Worm (Caenorhabditis elegans) whole organism, L2 larva: ENCODE results near the gene ZK1073.2.

Source experiments
- C34F6.9 ChIP-seq: fragments of 150-350 bp; optimal IDR thresholded peaks from 2 replicates; lab custom pipeline; 2014; ENCODE audit warnings: missing biosample characterization, missing genetic modification characterization
- F13H6.1 ChIP-seq: sonication (generic microtip); optimal IDR thresholded peaks from 2 replicates; lab custom pipeline; 2016; ENCODE audit warnings: missing genetic modification characterization, missing compliant biosample characterization
- R02D3.7 ChIP-seq: fragments of 150-350 bp; optimal IDR thresholded peaks from 2 replicates; lab custom pipeline; 2014; ENCODE audit warnings: missing biosample characterization, missing genetic modification characterization
- Y55F3AM.14 ChIP-seq: fragments of 200-800 bp; sonication (Bioruptor generic); optimal IDR thresholded peaks from 2 replicates; lab custom pipeline; 2018; ENCODE audit warnings: mild to moderate bottlenecking, missing genetic modification characterization, missing compliant biosample characterization
- ZK546.5 ChIP-seq: sonication (generic microtip); optimal IDR thresholded peaks from 2 replicates; lab custom pipeline; 2017; ENCODE audit warnings: missing biosample characterization, missing genetic modification characterization
- alr-1 ChIP-seq: fragments of 150-350 bp; optimal IDR thresholded peaks from 2 replicates; lab custom pipeline; 2014; ENCODE audit warnings: missing biosample characterization, missing genetic modification characterization
- aly-2 ChIP-seq: fragments of 150-350 bp; optimal IDR thresholded peaks from 2 replicates; lab custom pipeline; 2014; ENCODE audit warnings: missing biosample characterization, missing genetic modification characterization
- ama-1 ChIP-seq: fragments of 150-350 bp; optimal IDR thresholded peaks from 2 replicates; lab custom pipeline; 2018; ENCODE audit warnings: inconsistent platforms
- blmp-1 ChIP-seq: sonication (generic microtip); optimal IDR thresholded peaks from 2 replicates; lab custom pipeline; 2017; ENCODE audit warnings: missing genetic modification characterization, mild to moderate bottlenecking, missing compliant biosample characterization, antibody characterized with exemption, moderate library complexity; ENCODE audit not compliant: insufficient read depth
- ceh-16 ChIP-seq: fragments of 150-350 bp; optimal IDR thresholded peaks from 2 replicates; lab custom pipeline; 2014; ENCODE audit warnings: missing biosample characterization, missing genetic modification characterization
- ceh-82 ChIP-seq: fragments of 150-350 bp; optimal IDR thresholded peaks from 2 replicates; lab custom pipeline; 2014; ENCODE audit warnings: missing biosample characterization, missing genetic modification characterization
- crh-2 ChIP-seq: sonication (generic microtip); optimal IDR thresholded peaks from 2 replicates; lab custom pipeline; 2017; ENCODE audit warnings: missing biosample characterization, missing genetic modification characterization
- egl-27 ChIP-seq: sonication (generic microtip); optimal IDR thresholded peaks from 3 replicates; lab custom pipeline; 2017; ENCODE audit warnings: missing biosample characterization, missing genetic modification reagents, missing genetic modification characterization
- elt-1 ChIP-seq: fragments of 150-350 bp; optimal IDR thresholded peaks from 2 replicates; lab custom pipeline; 2014; ENCODE audit warnings: missing biosample characterization, missing genetic modification characterization
- elt-3 ChIP-seq: sonication (generic microtip); optimal IDR thresholded peaks from 2 replicates; lab custom pipeline; 2017; ENCODE audit warnings: missing biosample characterization, missing genetic modification characterization
- fos-1 ChIP-seq: fragments of 150-350 bp; optimal IDR thresholded peaks from 2 replicates; lab custom pipeline; 2014; ENCODE audit warnings: missing biosample characterization, missing genetic modification characterization
- gmeb-1 ChIP-seq: fragments of 150-350 bp; optimal IDR thresholded peaks from 2 replicates; lab custom pipeline; 2014; ENCODE audit warnings: missing biosample characterization, missing genetic modification characterization
- lin-11 ChIP-seq: fragments of 150-350 bp; sonication (generic microtip); optimal IDR thresholded peaks from 2 replicates; lab custom pipeline; 2014; ENCODE audit warnings: missing biosample characterization, missing genetic modification characterization, inconsistent platforms, mixed read lengths
- lin-13 ChIP-seq: fragments of 150-350 bp; optimal IDR thresholded peaks from 2 replicates; lab custom pipeline; 2014; ENCODE audit warnings: missing biosample characterization, missing genetic modification reagents, missing genetic modification characterization
- lin-39 ChIP-seq: fragments of 150-350 bp; optimal IDR thresholded peaks from 2 replicates; lab custom pipeline; 2014; ENCODE audit warnings: missing biosample characterization, missing genetic modification reagents, missing genetic modification characterization
- lsy-2 ChIP-seq, 2 experiments: fragments of 150-350 bp in 1 of 2; sonication (generic microtip) in 1 of 2; optimal IDR thresholded peaks; 2 replicates each; lab custom pipeline; 2014 to 2017; ENCODE audit warnings: missing biosample characterization in 2 of 2, missing genetic modification characterization in 2 of 2
- mab-5 ChIP-seq: fragments of 150-350 bp; optimal IDR thresholded peaks from 2 replicates; lab custom pipeline; 2014; ENCODE audit warnings: missing biosample characterization, missing genetic modification characterization
- mbf-1 ChIP-seq: sonication (generic microtip); optimal IDR thresholded peaks from 2 replicates; lab custom pipeline; 2017; ENCODE audit warnings: missing biosample characterization, missing genetic modification characterization
- mdl-1 ChIP-seq, 2 experiments: fragments of 150-350 bp in 1 of 2; sonication (generic microtip) in 1 of 2; optimal IDR thresholded peaks; 2 replicates each; lab custom pipeline; 2017; ENCODE audit warnings: missing biosample characterization in 2 of 2, missing genetic modification characterization in 2 of 2
- nhr-10 ChIP-seq: sonication (generic microtip); optimal IDR thresholded peaks from 2 replicates; lab custom pipeline; 2017; ENCODE audit warnings: missing biosample characterization, missing genetic modification characterization
- nhr-11 ChIP-seq: fragments of 150-350 bp; optimal IDR thresholded peaks from 2 replicates; lab custom pipeline; 2014; ENCODE audit warnings: missing biosample characterization, missing genetic modification characterization
- nhr-12 ChIP-seq: fragments of 150-350 bp; optimal IDR thresholded peaks from 2 replicates; lab custom pipeline; 2014; ENCODE audit warnings: missing biosample characterization, missing genetic modification characterization
- nhr-129 ChIP-seq: fragments of 150-350 bp; optimal IDR thresholded peaks from 2 replicates; lab custom pipeline; 2014; ENCODE audit warnings: missing biosample characterization, missing genetic modification characterization
- nhr-21 ChIP-seq: fragments of 150-350 bp; optimal IDR thresholded peaks from 2 replicates; lab custom pipeline; 2014; ENCODE audit warnings: missing biosample characterization, missing genetic modification characterization
- nhr-23 ChIP-seq: fragments of 150-350 bp; optimal IDR thresholded peaks from 2 replicates; lab custom pipeline; 2014; ENCODE audit warnings: missing biosample characterization, missing genetic modification reagents, missing genetic modification characterization
- nhr-25 ChIP-seq: fragments of 150-350 bp; sonication (generic microtip); optimal IDR thresholded peaks from 3 replicates; lab custom pipeline; 2014; ENCODE audit warnings: missing biosample characterization, missing genetic modification characterization
- nhr-6 ChIP-seq: fragments of 150-350 bp; optimal IDR thresholded peaks from 2 replicates; lab custom pipeline; 2014; ENCODE audit warnings: missing biosample characterization, missing genetic modification characterization
- nhr-77 ChIP-seq: fragments of 150-350 bp; optimal IDR thresholded peaks from 2 replicates; lab custom pipeline; 2014; ENCODE audit warnings: missing biosample characterization, missing genetic modification characterization
- peb-1 ChIP-seq: fragments of 150-350 bp; optimal IDR thresholded peaks from 2 replicates; lab custom pipeline; 2014; ENCODE audit warnings: missing biosample characterization, missing genetic modification characterization
- sem-4 ChIP-seq: fragments of 150-350 bp; optimal IDR thresholded peaks from 2 replicates; lab custom pipeline; 2014; ENCODE audit warnings: missing biosample characterization, missing genetic modification reagents, missing genetic modification characterization
- skn-1 ChIP-seq: sonication (generic microtip); optimal IDR thresholded peaks from 2 replicates; lab custom pipeline; 2017; ENCODE audit warnings: missing biosample characterization, missing genetic modification characterization
- sma-3 ChIP-seq: sonication (generic microtip); optimal IDR thresholded peaks from 2 replicates; lab custom pipeline; 2016; ENCODE audit warnings: missing genetic modification reagents, missing genetic modification characterization, missing compliant biosample characterization
- sma-9 ChIP-seq, 2 experiments: fragments of 150-350 bp in 1 of 2; sonication (generic microtip) in 1 of 2; optimal IDR thresholded peaks; 2 replicates each; lab custom pipeline; 2014 to 2016; ENCODE audit warnings: missing genetic modification characterization in 2 of 2, mild to moderate bottlenecking in 1 of 2, missing biosample characterization in 1 of 2, missing compliant biosample characterization in 1 of 2, missing genetic modification reagents in 1 of 2, moderate library complexity in 1 of 2
- snpc-4 ChIP-seq: fragments of 150-350 bp; optimal IDR thresholded peaks from 2 replicates; lab custom pipeline; 2014; ENCODE audit warnings: missing biosample characterization, missing genetic modification characterization
- unc-39 ChIP-seq: fragments of 150-350 bp; optimal IDR thresholded peaks from 2 replicates; lab custom pipeline; 2014; ENCODE audit warnings: missing biosample characterization, missing genetic modification characterization
- unc-55 ChIP-seq: fragments of 150-350 bp; sonication (generic microtip); optimal IDR thresholded peaks from 3 replicates; lab custom pipeline; 2014; ENCODE audit warnings: missing biosample characterization, missing genetic modification reagents, missing genetic modification characterization
- unc-62 ChIP-seq: fragments of 150-350 bp; optimal IDR thresholded peaks from 2 replicates; lab custom pipeline; 2014; ENCODE audit warnings: missing biosample characterization, missing genetic modification reagents, missing genetic modification characterization
- zag-1 ChIP-seq: fragments of 150-350 bp; optimal IDR thresholded peaks from 2 replicates; lab custom pipeline; 2014; ENCODE audit warnings: missing biosample characterization, missing genetic modification characterization
- ztf-1 ChIP-seq: fragments of 200-800 bp; sonication (Bioruptor generic); conservative IDR thresholded peaks from 2 replicates; pipeline ENCODE4 v1.3.6; 2022; ENCODE audit warnings: missing genetic modification characterization, missing compliant biosample characterization
- ztf-11 ChIP-seq: sonication (generic microtip); optimal IDR thresholded peaks from 2 replicates; lab custom pipeline; 2017; ENCODE audit warnings: missing biosample characterization, missing genetic modification characterization
- ztf-4 ChIP-seq: fragments of 150-350 bp; optimal IDR thresholded peaks from 2 replicates; lab custom pipeline; 2014; ENCODE audit warnings: missing biosample characterization, missing genetic modification characterization

The ZK1073.2 gene

ce11 chrX:16131044-16131443, 27.5 kb downstream of the ZK1073.2 start:
- TF ChIP-seq nhr-6 (tag; lab: Kevin White, UChicago) = no peak
- no peak for TF ChIP-seq lin-39
- TF ChIP-seq ceh-82 (tag; lab: Kevin White, UChicago) = no peak
- no peak for TF ChIP-seq nhr-11 (tag; lab: Kevin White, UChicago)
- peak; percentile 63 for TF ChIP-seq C34F6.9 (tag; lab: Kevin White, UChicago)
- no peak for TF ChIP-seq sem-4 (tag; lab: Kevin White, UChicago)
- TF ChIP-seq nhr-25 (tag; lab: Kevin White, UChicago) = no peak
- TF ChIP-seq elt-3 = no peak
- peak; percentile 17 for TF ChIP-seq Y55F3AM.14 (GFP tag; lab: Kevin White, UChicago)
- TF ChIP-seq mdl-1 (tag; optimal IDR thresholded peaks at IDR 0.05; lab: Kevin White, UChicago) = peak; percentile 24 to 84
- TF ChIP-seq zag-1 (tag; lab: Kevin White, UChicago) = no peak
- TF ChIP-seq nhr-23 (tag; lab: Kevin White, UChicago) = no peak
- TF ChIP-seq nhr-77 (tag; lab: Kevin White, UChicago) = no peak
- no peak for TF ChIP-seq nhr-21 (tag; lab: Kevin White, UChicago)
- TF ChIP-seq sma-3 (GFP tag; lab: Kevin White, UChicago) = peak; percentile 7
- TF ChIP-seq crh-2 (tag; lab: Kevin White, UChicago) = peak; percentile 84
- TF ChIP-seq F13H6.1 (tag; lab: Kevin White, UChicago) = peak; percentile 87
- TF ChIP-seq egl-27 (tag; lab: Kevin White, UChicago) = no peak
- peak; percentile 91 for TF ChIP-seq nhr-129 (tag; lab: Kevin White, UChicago)
- no peak for TF ChIP-seq ztf-11 (tag; lab: Kevin White, UChicago)
- TF ChIP-seq unc-62 (GFP tag; lab: Kevin White, UChicago) = no peak
- TF ChIP-seq alr-1 (tag; lab: Kevin White, UChicago) = no peak
- TF ChIP-seq blmp-1 (tag; lab: Kevin White, UChicago) = no peak
- TF ChIP-seq mab-5 = no peak
- no peak for TF ChIP-seq snpc-4
- TF ChIP-seq aly-2 (tag; lab: Kevin White, UChicago) = no peak
- peak in 1 of 2 experiments; percentile 60 for TF ChIP-seq lsy-2 (tag; optimal IDR thresholded peaks at IDR 0.05; lab: Kevin White, UChicago)
- TF ChIP-seq elt-1 = no peak
- TF ChIP-seq R02D3.7 (tag; lab: Kevin White, UChicago) = no peak
- TF ChIP-seq lin-13 (GFP tag; lab: Kevin White, UChicago) = no peak
- TF ChIP-seq skn-1 = no peak
- no peak for TF ChIP-seq ceh-16 (tag; lab: Kevin White, UChicago)
- TF ChIP-seq ztf-4 = peak; percentile 10
- peak; percentile 27 for TF ChIP-seq gmeb-1 (tag; lab: Kevin White, UChicago)
- TF ChIP-seq unc-55 = no peak
- no peak for TF ChIP-seq ama-1
- peak; percentile 60 for TF ChIP-seq lin-11 (tag; lab: Kevin White, UChicago)
- TF ChIP-seq nhr-12 (tag; lab: Kevin White, UChicago) = no peak
- no peak for TF ChIP-seq mbf-1 (tag; lab: Kevin White, UChicago)
- TF ChIP-seq ZK546.5 (tag; lab: Kevin White, UChicago) = no peak
- no peak for TF ChIP-seq unc-39 (tag; lab: Kevin White, UChicago)
- TF ChIP-seq fos-1 = peak; percentile 0
- no peak for TF ChIP-seq peb-1 (tag; lab: Kevin White, UChicago)
- TF ChIP-seq nhr-10 (tag; lab: Kevin White, UChicago) = no peak
- peak; percentile 70 for TF ChIP-seq sma-9 (GFP tag; optimal IDR thresholded peaks at IDR 0.05; lab: Kevin White, UChicago)
- TF ChIP-seq sma-9 (tag; optimal IDR thresholded peaks at IDR 0.05; lab: Kevin White, UChicago) = no peak
- TF ChIP-seq, all 48 proteins: peak for 13

- TF ChIP-seq sem-4 (tag; lab: Kevin White, UChicago) (no peak), sma-9 (GFP tag; optimal IDR thresholded peaks at IDR 0.05; lab: Kevin White, UChicago) (no peak), sma-9 (tag; optimal IDR thresholded peaks at IDR 0.05; lab: Kevin White, UChicago) (no peak), unc-55 (peak; percentile 58), mab-5 (no peak), lsy-2 (tag; optimal IDR thresholded peaks at IDR 0.05; lab: Kevin White, UChicago) (no peak), mdl-1 (tag; optimal IDR thresholded peaks at IDR 0.05; lab: Kevin White, UChicago) (no peak), lin-39 (no peak), F13H6.1 (tag; lab: Kevin White, UChicago) (no peak), nhr-21 (tag; lab: Kevin White, UChicago) (no peak), ztf-11 (tag; lab: Kevin White, UChicago) (no peak), nhr-25 (tag; lab: Kevin White, UChicago) (no peak), nhr-77 (tag; lab: Kevin White, UChicago) (no peak), ama-1 (no peak), alr-1 (tag; lab: Kevin White, UChicago) (no peak), nhr-23 (tag; lab: Kevin White, UChicago) (no peak), nhr-11 (tag; lab: Kevin White, UChicago) (no peak), nhr-12 (tag; lab: Kevin White, UChicago) (no peak), gmeb-1 (tag; lab: Kevin White, UChicago) (no peak), elt-3 (no peak), lin-13 (GFP tag; lab: Kevin White, UChicago) (no peak), egl-27 (tag; lab: Kevin White, UChicago) (no peak), ztf-1 (GFP tag; lab: Robert Waterston, UW) (no peak), skn-1 (no peak), blmp-1 (tag; lab: Kevin White, UChicago) (no peak), unc-62 (GFP tag; lab: Kevin White, UChicago) (no peak), lin-11 (tag; lab: Kevin White, UChicago) (peak; percentile 8), ZK546.5 (tag; lab: Kevin White, UChicago) (no peak), ceh-82 (tag; lab: Kevin White, UChicago) (no peak), R02D3.7 (tag; lab: Kevin White, UChicago) (no peak), nhr-6 (tag; lab: Kevin White, UChicago) (no peak), nhr-129 (tag; lab: Kevin White, UChicago) (peak; percentile 62), nhr-10 (tag; lab: Kevin White, UChicago) (no peak), peb-1 (tag; lab: Kevin White, UChicago) (no peak), zag-1 (tag; lab: Kevin White, UChicago) (peak; percentile 52), elt-1 (no peak)
These were observed 30.3 kb downstream of the ZK1073.2 start for ce11 chrX:16133815-16134214.
